Worm (Caenorhabditis elegans) whole organism, midembryonic: ENCODE measurements around the gene ddo-1.

Source experiments
- T22C8.4 ChIP-seq: fragments of 200-800 bp; sonication (Bioruptor generic); IDR thresholded peaks from 2 replicates; pipeline ENCODE4 v1.3.6; 2022; ENCODE audit warnings: missing genetic modification characterization, missing compliant biosample characterization
- cog-1 ChIP-seq: sonication (generic microtip); optimal IDR thresholded peaks from 2 replicates; lab custom pipeline; 2016; ENCODE audit warnings: missing genetic modification characterization, missing compliant biosample characterization
- flt-1 ChIP-seq: fragments of 200-800 bp; sonication (Bioruptor generic); IDR thresholded peaks from 2 replicates; pipeline ENCODE4 v1.3.6; 2022; ENCODE audit warnings: missing genetic modification characterization, missing compliant biosample characterization
- ztf-29 ChIP-seq: fragments of 200-800 bp; sonication (Bioruptor generic); IDR thresholded peaks from 2 replicates; pipeline ENCODE4 v1.3.6; 2022; ENCODE audit warnings: missing genetic modification reagents, missing genetic modification characterization, missing compliant biosample characterization

- no peak for TF ChIP-seq cog-1 (tag; lab: Kevin White, UChicago)
- TF ChIP-seq flt-1 (GFP tag; lab: Robert Waterston, UW), result no peak
- TF ChIP-seq T22C8.4 (GFP tag; lab: Robert Waterston, UW), result no peak
- TF ChIP-seq ztf-29, result no peak
Observed at ce11 chrV:17793986-17794385, 17.0 kb upstream of the ddo-1 start, which contains the start of gene srh-289.
